Worm (Caenorhabditis elegans) whole organism, L1 larva: ENCODE measurements around the gene str-87.
A peak's percentile ranks its signal among the peaks of the same experiment; 100 is the strongest.

Experiments used
- alr-1 ChIP-seq: fragments of 200-800 bp; sonication (Bioruptor generic); optimal IDR thresholded peaks from 2 replicates; lab custom pipeline; 2018; ENCODE audit warnings: borderline replicate concordance, mild to moderate bottlenecking, missing genetic modification characterization, missing compliant biosample characterization
- ama-1 ChIP-seq: fragments of 150-350 bp; optimal IDR thresholded peaks from 2 replicates; lab custom pipeline; 2014
- ceh-8 ChIP-seq: fragments of 200-800 bp; sonication (Bioruptor generic); optimal IDR thresholded peaks from 2 replicates; lab custom pipeline; 2018; ENCODE audit warnings: mild to moderate bottlenecking, missing genetic modification characterization, moderate library complexity, missing compliant biosample characterization
- efl-1 ChIP-seq, 4 experiments: fragments of 150-350 bp; optimal IDR thresholded peaks in 3 of 4; peaks in 1 of 4; 1 replicate in 1 of 4; 2 replicates in 3 of 4; lab custom pipeline; 2014; ENCODE audit warnings: missing biosample characterization in 2 of 4, missing genetic modification characterization in 2 of 4, missing genetic modification reagents in 2 of 4
- elt-3 ChIP-seq, 6 experiments: fragments of 150-350 bp in 1 of 6; sonication (generic microtip); optimal IDR thresholded peaks; 2 replicates each; lab custom pipeline; 2017 to 2018; ENCODE audit warnings: missing biosample characterization in 6 of 6, missing genetic modification characterization in 6 of 6, inconsistent platforms in 1 of 6
- lin-13 ChIP-seq: fragments of 150-350 bp; optimal IDR thresholded peaks from 2 replicates; lab custom pipeline; 2014; ENCODE audit warnings: missing biosample characterization, missing genetic modification reagents, missing genetic modification characterization
- nhr-12 ChIP-seq: sonication (generic microtip); optimal IDR thresholded peaks from 2 replicates; lab custom pipeline; 2017; ENCODE audit warnings: missing biosample characterization, missing genetic modification characterization
- pag-3 ChIP-seq: sonication (generic microtip); optimal IDR thresholded peaks from 2 replicates; lab custom pipeline; 2017; ENCODE audit warnings: missing genetic modification characterization, mild to moderate bottlenecking, missing compliant biosample characterization, antibody characterized with exemption, borderline replicate concordance; ENCODE audit not compliant: insufficient read depth
- pqm-1 ChIP-seq: sonication (generic microtip); optimal IDR thresholded peaks from 3 replicates; lab custom pipeline; 2017; ENCODE audit warnings: missing biosample characterization, missing genetic modification characterization
- rnt-1 ChIP-seq: sonication (generic microtip); optimal IDR thresholded peaks from 2 replicates; lab custom pipeline; 2016; ENCODE audit warnings: mild to moderate bottlenecking, missing genetic modification characterization, moderate library complexity, missing compliant biosample characterization
- snpc-4 ChIP-seq: fragments of 150-350 bp; optimal IDR thresholded peaks from 2 replicates; lab custom pipeline; 2014; ENCODE audit warnings: missing biosample characterization, missing genetic modification characterization
- unc-130 ChIP-seq: fragments of 150-350 bp; optimal IDR thresholded peaks from 2 replicates; lab custom pipeline; 2017; ENCODE audit warnings: missing biosample characterization, missing genetic modification characterization, inconsistent platforms
- ztf-4 ChIP-seq: fragments of 150-350 bp; optimal IDR thresholded peaks from 2 replicates; lab custom pipeline; 2014; ENCODE audit warnings: missing biosample characterization, missing genetic modification characterization

- TF ChIP-seq ama-1 (no peak), nhr-12 (tag; lab: Kevin White, UChicago) (no peak), snpc-4 (tag; lab: Kevin White, UChicago) (no peak), alr-1 (no peak), efl-1 (optimal IDR thresholded peaks at IDR 0.05; lab: Kevin White, UChicago) (no peak), efl-1 (GFP tag; optimal IDR thresholded peaks at IDR 0.05 in 1 of 2; lab: Kevin White, UChicago) (peak in 1 of 2 experiments; percentile 68), rnt-1 (no peak), unc-130 (tag; lab: Kevin White, UChicago) (no peak), pag-3 (tag; lab: Kevin White, UChicago) (no peak), ztf-4 (tag; lab: Kevin White, UChicago) (no peak), pqm-1 (tag; lab: Kevin White, UChicago) (no peak), lin-13 (no peak), ceh-8 (GFP tag; lab: Kevin White, UChicago) (no peak), elt-3 (tag; optimal IDR thresholded peaks at IDR 0.05; lab: Kevin White, UChicago) (no peak)
Measured at ce11 chrV:8942437-8942978, 45.5 kb downstream of the str-87 start.
